Worm (Caenorhabditis elegans) whole organism, late embryonic: ENCODE measurements around the gene lron-4.

ENCODE experiments used
- C08G9.2 ChIP-seq: sonication (generic microtip); optimal IDR thresholded peaks from 2 replicates; lab custom pipeline; 2016; ENCODE audit warnings: mild to moderate bottlenecking, missing genetic modification characterization, moderate library complexity, missing compliant biosample characterization
- C38D4.7 ChIP-seq: fragments of 200-800 bp; sonication (Bioruptor generic); optimal IDR thresholded peaks from 2 replicates; lab custom pipeline; 2018; ENCODE audit warnings: mild to moderate bottlenecking, missing genetic modification characterization, moderate library complexity, missing compliant biosample characterization
- F13H6.1 ChIP-seq: sonication (generic microtip); optimal IDR thresholded peaks from 2 replicates; lab custom pipeline; 2016; ENCODE audit warnings: missing genetic modification characterization, missing compliant biosample characterization
- K02D7.2 ChIP-seq: sonication (generic microtip); optimal IDR thresholded peaks from 2 replicates; lab custom pipeline; 2017; ENCODE audit warnings: mild to moderate bottlenecking, missing genetic modification characterization, missing compliant biosample characterization
- K09A11.1 ChIP-seq: sonication (generic microtip); optimal IDR thresholded peaks from 2 replicates; lab custom pipeline; 2017; ENCODE audit warnings: antibody characterized with exemption, mild to moderate bottlenecking, missing genetic modification characterization, missing compliant biosample characterization; ENCODE audit not compliant: insufficient read depth
- Y22D7AL.16 ChIP-seq: sonication (generic microtip); optimal IDR thresholded peaks from 2 replicates; lab custom pipeline; 2016; ENCODE audit warnings: missing genetic modification characterization, missing compliant biosample characterization
- ahr-1 ChIP-seq: sonication (generic microtip); optimal IDR thresholded peaks from 2 replicates; lab custom pipeline; 2016; ENCODE audit warnings: missing genetic modification characterization, missing compliant biosample characterization
- ama-1 ChIP-seq: fragments of 150-350 bp; optimal IDR thresholded peaks from 2 replicates; lab custom pipeline; 2014
- ceh-18 ChIP-seq: sonication (generic microtip); optimal IDR thresholded peaks from 2 replicates; lab custom pipeline; 2016; ENCODE audit warnings: missing genetic modification characterization, missing compliant biosample characterization
- ceh-2 ChIP-seq: sonication (generic microtip); optimal IDR thresholded peaks from 2 replicates; lab custom pipeline; 2016; ENCODE audit warnings: missing genotype, missing genetic modification characterization, missing compliant biosample characterization
- ceh-24 ChIP-seq: sonication (generic microtip); optimal IDR thresholded peaks from 2 replicates; lab custom pipeline; 2016; ENCODE audit warnings: mild to moderate bottlenecking, missing genetic modification characterization, missing compliant biosample characterization
- ceh-30 ChIP-seq: fragments of 150-350 bp; optimal IDR thresholded peaks from 2 replicates; lab custom pipeline; 2014; ENCODE audit warnings: missing biosample characterization, missing genetic modification characterization
- ceh-31 ChIP-seq: sonication (generic microtip); optimal IDR thresholded peaks from 2 replicates; lab custom pipeline; 2016; ENCODE audit warnings: missing genetic modification characterization, missing compliant biosample characterization
- ceh-34 ChIP-seq: sonication (generic microtip); optimal IDR thresholded peaks from 2 replicates; lab custom pipeline; 2016; ENCODE audit warnings: mild to moderate bottlenecking, missing genetic modification characterization, missing compliant biosample characterization
- ceh-45 ChIP-seq: fragments of 200-800 bp; sonication (Bioruptor generic); IDR thresholded peaks from 2 replicates; pipeline ENCODE4 v1.3.6; 2022; ENCODE audit warnings: missing genetic modification reagents, missing genetic modification characterization, missing compliant biosample characterization
- ceh-48 ChIP-seq: sonication (generic microtip); optimal IDR thresholded peaks from 2 replicates; lab custom pipeline; 2016; ENCODE audit warnings: missing genetic modification characterization, inconsistent platforms, missing compliant biosample characterization
- ceh-6 ChIP-seq: fragments of 200-800 bp; sonication (Bioruptor generic); optimal IDR thresholded peaks from 2 replicates; lab custom pipeline; 2018; ENCODE audit warnings: mild to moderate bottlenecking, missing genetic modification characterization, missing compliant biosample characterization
- ceh-9 ChIP-seq: sonication (generic microtip); optimal IDR thresholded peaks from 2 replicates; lab custom pipeline; 2016; ENCODE audit warnings: mild to moderate bottlenecking, missing genetic modification characterization, inconsistent platforms, missing compliant biosample characterization
- che-1 ChIP-seq: sonication (generic microtip); optimal IDR thresholded peaks from 2 replicates; lab custom pipeline; 2016; ENCODE audit warnings: mild to moderate bottlenecking, missing genetic modification characterization, missing compliant biosample characterization
- dve-1 ChIP-seq: sonication (generic microtip); optimal IDR thresholded peaks from 2 replicates; lab custom pipeline; 2017; ENCODE audit warnings: antibody characterized with exemption, mild to moderate bottlenecking, missing genetic modification characterization, missing compliant biosample characterization
- elt-2 ChIP-seq: sonication (generic microtip); optimal IDR thresholded peaks from 2 replicates; lab custom pipeline; 2016; ENCODE audit warnings: missing genetic modification reagents, missing genetic modification characterization, missing compliant biosample characterization
- elt-4 ChIP-seq: sonication (generic microtip); optimal IDR thresholded peaks from 2 replicates; lab custom pipeline; 2016; ENCODE audit warnings: missing genetic modification characterization, missing compliant biosample characterization
- ets-4 ChIP-seq: sonication (generic microtip); optimal IDR thresholded peaks from 2 replicates; lab custom pipeline; 2016; ENCODE audit warnings: missing genetic modification characterization, missing compliant biosample characterization
- eyg-1 ChIP-seq: sonication (generic microtip); optimal IDR thresholded peaks from 2 replicates; lab custom pipeline; 2016; ENCODE audit warnings: missing genotype, missing genetic modification characterization, missing compliant biosample characterization
- fax-1 ChIP-seq: sonication (generic microtip); optimal IDR thresholded peaks from 2 replicates; lab custom pipeline; 2016; ENCODE audit warnings: missing genotype, missing genetic modification characterization, missing compliant biosample characterization
- fkh-10 ChIP-seq: fragments of 150-350 bp; optimal IDR thresholded peaks from 2 replicates; lab custom pipeline; 2014; ENCODE audit warnings: missing biosample characterization, missing genetic modification reagents, missing genetic modification characterization
- fkh-6 ChIP-seq: sonication (generic microtip); optimal IDR thresholded peaks from 2 replicates; lab custom pipeline; 2016; ENCODE audit warnings: missing genetic modification characterization, missing compliant biosample characterization
- hlh-15 ChIP-seq: sonication (generic microtip); optimal IDR thresholded peaks from 2 replicates; lab custom pipeline; 2016; ENCODE audit warnings: missing genetic modification characterization, missing compliant biosample characterization
- hlh-30 ChIP-seq: sonication (generic microtip); optimal IDR thresholded peaks from 2 replicates; lab custom pipeline; 2017; ENCODE audit warnings: antibody characterized with exemption, missing genetic modification characterization, missing compliant biosample characterization; ENCODE audit not compliant: insufficient read depth
- lim-6 ChIP-seq: sonication (generic microtip); optimal IDR thresholded peaks from 2 replicates; lab custom pipeline; 2016; ENCODE audit warnings: missing genetic modification characterization, missing compliant biosample characterization
- lin-11 ChIP-seq: fragments of 200-800 bp; sonication (Bioruptor generic); optimal IDR thresholded peaks from 2 replicates; lab custom pipeline; 2018; ENCODE audit warnings: mild to moderate bottlenecking, missing genetic modification characterization, missing compliant biosample characterization
- madf-2 ChIP-seq: sonication (generic microtip); optimal IDR thresholded peaks from 2 replicates; lab custom pipeline; 2017; ENCODE audit warnings: missing genetic modification characterization, missing compliant biosample characterization
- nhr-11 ChIP-seq: fragments of 150-350 bp; optimal IDR thresholded peaks from 2 replicates; lab custom pipeline; 2014; ENCODE audit warnings: missing biosample characterization, missing genetic modification characterization
- nhr-232 ChIP-seq: sonication (generic microtip); optimal IDR thresholded peaks from 2 replicates; lab custom pipeline; 2016; ENCODE audit warnings: missing genetic modification characterization, missing compliant biosample characterization
- pha-4 ChIP-seq: fragments of 150-350 bp; optimal IDR thresholded peaks from 2 replicates; lab custom pipeline; 2018; ENCODE audit warnings: missing biosample characterization, missing genetic modification reagents, missing genetic modification characterization
- pros-1 ChIP-seq: fragments of 150-350 bp; optimal IDR thresholded peaks from 2 replicates; lab custom pipeline; 2014; ENCODE audit warnings: missing biosample characterization, missing genetic modification reagents, missing genetic modification characterization
- sox-4 ChIP-seq: sonication (generic microtip); optimal IDR thresholded peaks from 2 replicates; lab custom pipeline; 2017; ENCODE audit warnings: mild to moderate bottlenecking, missing genetic modification characterization, inconsistent platforms, missing compliant biosample characterization
- tbx-2 ChIP-seq: sonication (generic microtip); optimal IDR thresholded peaks from 2 replicates; lab custom pipeline; 2016; ENCODE audit warnings: missing genetic modification characterization, missing compliant biosample characterization
- tbx-7 ChIP-seq: sonication (generic microtip); optimal IDR thresholded peaks from 2 replicates; lab custom pipeline; 2016; ENCODE audit warnings: missing genotype, missing genetic modification characterization, missing compliant biosample characterization
- unc-3 ChIP-seq, 2 experiments: fragments of 200-800 bp in 1 of 2; sonication (Bioruptor generic) in 1 of 2; sonication (generic microtip) in 1 of 2; conservative IDR thresholded peaks in 1 of 2; optimal IDR thresholded peaks in 1 of 2; 2 replicates each; pipeline versions ENCODE4 v1.3.6 to Lab custom; 2016 to 2022; ENCODE audit warnings: missing compliant biosample characterization in 2 of 2, missing genetic modification characterization in 2 of 2, missing genetic modification reagents in 1 of 2
- unc-42 ChIP-seq: sonication (generic microtip); optimal IDR thresholded peaks from 2 replicates; lab custom pipeline; 2016; ENCODE audit warnings: missing genotype, missing genetic modification characterization, missing compliant biosample characterization
- unc-55 ChIP-seq: sonication (generic microtip); optimal IDR thresholded peaks from 2 replicates; lab custom pipeline; 2017; ENCODE audit warnings: missing biosample characterization, missing genetic modification reagents, missing genetic modification characterization
- ztf-16 ChIP-seq: sonication (generic microtip); optimal IDR thresholded peaks from 2 replicates; lab custom pipeline; 2017; ENCODE audit warnings: missing genetic modification characterization, missing compliant biosample characterization

lron-4 gene

DNA sequence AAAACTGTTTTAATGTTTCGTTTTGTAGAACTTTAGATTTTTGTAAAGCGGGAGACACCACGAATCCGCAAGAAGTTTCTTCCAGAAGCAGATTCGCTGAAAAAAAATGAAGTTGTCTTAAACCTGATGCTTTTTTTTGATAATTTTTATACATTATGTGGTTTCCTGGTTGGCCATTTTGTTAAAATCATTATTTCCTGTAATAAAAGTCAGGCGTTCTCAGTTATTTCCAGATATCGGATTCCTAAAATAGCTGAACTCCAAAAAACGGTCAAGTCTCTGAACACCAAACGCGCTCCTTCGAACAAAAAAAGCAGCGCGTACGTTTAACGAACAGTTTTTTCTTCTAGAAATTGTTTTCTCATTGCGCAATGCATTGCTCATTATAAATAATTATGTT is 25.4 kb upstream of the lron-4 start (continued):
- TF ChIP-seq unc-3 (GFP tag; conservative IDR thresholded peaks at IDR 0.05; lab: Robert Waterston, UW): no peak
- TF ChIP-seq unc-3 (tag; optimal IDR thresholded peaks at IDR 0.05; lab: Kevin White, UChicago): peak; percentile 28
- no peak for TF ChIP-seq hlh-30 (tag; lab: Kevin White, UChicago)
- no peak for TF ChIP-seq unc-55
- TF ChIP-seq sox-4 (tag; lab: Kevin White, UChicago): no peak
- TF ChIP-seq fax-1 (tag; lab: Kevin White, UChicago): peak; percentile 83
- TF ChIP-seq ahr-1 (tag; lab: Kevin White, UChicago): peak; percentile 64
- TF ChIP-seq unc-42 (tag; lab: Kevin White, UChicago): peak; percentile 42
- TF ChIP-seq tbx-2 (tag; lab: Kevin White, UChicago): peak; percentile 87
- peak; percentile 86 for TF ChIP-seq C08G9.2 (tag; lab: Kevin White, UChicago)
- TF ChIP-seq ceh-6 (GFP tag; lab: Kevin White, UChicago): no peak
- TF ChIP-seq fkh-10 (GFP tag; lab: Kevin White, UChicago): no peak
- no peak for TF ChIP-seq pha-4 (tag; lab: Kevin White, UChicago)
- no peak for TF ChIP-seq ceh-9 (tag; lab: Kevin White, UChicago)
- TF ChIP-seq ets-4 (tag; lab: Kevin White, UChicago): peak; percentile 76
- TF ChIP-seq eyg-1: no peak
- TF ChIP-seq nhr-232 (tag; lab: Kevin White, UChicago): no peak
- no peak for TF ChIP-seq elt-4 (tag; lab: Kevin White, UChicago)
- TF ChIP-seq ceh-24 (tag; lab: Kevin White, UChicago): no peak
- TF ChIP-seq ceh-2 (tag; lab: Kevin White, UChicago): peak; percentile 81
- peak; percentile 59 for TF ChIP-seq elt-2 (tag; lab: Kevin White, UChicago)
- peak; percentile 19 for TF ChIP-seq ceh-34
- peak; percentile 66 for TF ChIP-seq F13H6.1 (tag; lab: Kevin White, UChicago)
- peak; percentile 93 for TF ChIP-seq ceh-31 (tag; lab: Kevin White, UChicago)
- TF ChIP-seq ceh-48: no peak

ce11 chrII:8136818-8137217 is 24.9 kb upstream of the lron-4 start, which contains the start of gene ctns-1:
ctns-1 (minus strand) TSS chrII:8136918.
- TF ChIP-seq ama-1 (no peak), ceh-18 (tag; lab: Kevin White, UChicago) (no peak), fkh-6 (tag; lab: Kevin White, UChicago) (no peak), tbx-2 (tag; lab: Kevin White, UChicago) (no peak), tbx-7 (tag; lab: Kevin White, UChicago) (no peak), nhr-11 (no peak), K09A11.1 (tag; lab: Kevin White, UChicago) (no peak), che-1 (tag; lab: Kevin White, UChicago) (no peak), F13H6.1 (tag; lab: Kevin White, UChicago) (no peak), pros-1 (no peak), madf-2 (tag; lab: Kevin White, UChicago) (no peak), K02D7.2 (tag; lab: Kevin White, UChicago) (no peak), ztf-16 (tag; lab: Kevin White, UChicago) (no peak), lin-11 (tag; lab: Kevin White, UChicago) (no peak), C08G9.2 (tag; lab: Kevin White, UChicago) (no peak), Y22D7AL.16 (tag; lab: Kevin White, UChicago) (no peak), ets-4 (tag; lab: Kevin White, UChicago) (no peak), hlh-15 (tag; lab: Kevin White, UChicago) (no peak), ceh-45 (GFP tag; lab: Robert Waterston, UW) (no peak)

DNA sequence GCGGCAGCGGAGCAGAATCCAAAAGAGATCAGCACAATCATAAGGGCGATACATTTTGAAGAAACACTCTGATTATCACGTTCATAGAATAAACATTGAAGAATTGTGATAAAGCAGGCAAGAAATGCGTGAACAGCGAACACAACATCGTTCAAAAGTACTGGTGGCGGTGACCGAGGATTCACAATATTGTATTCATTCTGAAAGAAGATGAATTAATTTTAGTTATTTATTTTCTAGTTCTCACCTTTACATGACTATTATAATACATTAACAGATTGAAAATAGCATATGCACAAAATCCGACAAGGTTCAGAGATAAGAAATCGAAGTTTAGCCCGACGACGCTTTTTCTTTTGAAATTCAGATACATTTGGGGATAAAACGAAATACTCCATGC is 24.0 kb upstream of the lron-4 start:
- TF ChIP-seq C38D4.7 (GFP tag; lab: Kevin White, UChicago): no peak
- no peak for TF ChIP-seq eyg-1
- TF ChIP-seq ceh-48: no peak
- no peak for TF ChIP-seq sox-4 (tag; lab: Kevin White, UChicago)
- TF ChIP-seq hlh-15 (tag; lab: Kevin White, UChicago): no peak
- TF ChIP-seq fax-1 (tag; lab: Kevin White, UChicago): no peak
- TF ChIP-seq dve-1 (tag; lab: Kevin White, UChicago): no peak
- TF ChIP-seq ceh-24 (tag; lab: Kevin White, UChicago): no peak
- TF ChIP-seq hlh-30 (tag; lab: Kevin White, UChicago): no peak
- TF ChIP-seq nhr-232 (tag; lab: Kevin White, UChicago): no peak
- TF ChIP-seq ceh-30 (tag; lab: Kevin White, UChicago): no peak
- TF ChIP-seq tbx-2 (tag; lab: Kevin White, UChicago): no peak
- TF ChIP-seq lim-6 (tag; lab: Kevin White, UChicago): no peak
- TF ChIP-seq tbx-7 (tag; lab: Kevin White, UChicago): no peak
- TF ChIP-seq, all 69 proteins: peak for 0
